Fruit fly (Drosophila melanogaster) whole organism, embryonic: ENCODE measurements around the gene Xe7.

Source experiments
- Abd-B ChIP-seq: fragments of 200-800 bp; sonication (Bioruptor generic); optimal IDR thresholded peaks from 2 replicates; lab custom pipeline; 2018; ENCODE audit warnings: missing biosample characterization, mild to moderate bottlenecking, missing genetic modification characterization, moderate library complexity
- CG10543 ChIP-seq: fragments of 200-800 bp; sonication (Bioruptor generic); optimal IDR thresholded peaks from 3 replicates; lab custom pipeline; 2017; ENCODE audit warnings: missing biosample characterization, mild to moderate bottlenecking, missing genetic modification characterization, moderate library complexity
- CG10565 ChIP-seq: fragments of 200-800 bp; sonication (Bioruptor generic); optimal IDR thresholded peaks from 3 replicates; lab custom pipeline; 2016; ENCODE audit warnings: missing biosample characterization, mild to moderate bottlenecking, missing genetic modification characterization
- CG10979 ChIP-seq: fragments of 200-800 bp; sonication (Bioruptor generic); optimal IDR thresholded peaks from 2 replicates; lab custom pipeline; 2018; ENCODE audit warnings: missing biosample characterization, mild to moderate bottlenecking, missing genetic modification characterization, moderate library complexity
- CG11398 ChIP-seq: fragments of 200-800 bp; sonication (Bioruptor generic); optimal IDR thresholded peaks from 2 replicates; lab custom pipeline; 2016; ENCODE audit warnings: missing biosample characterization, missing genetic modification characterization
- CG12071 ChIP-seq: fragments of 200-800 bp; sonication (Bioruptor generic); optimal IDR thresholded peaks from 3 replicates; lab custom pipeline; 2018; ENCODE audit warnings: missing biosample characterization, mild to moderate bottlenecking, missing genetic modification characterization
- CG12104 ChIP-seq: fragments of 200-800 bp; sonication (Bioruptor generic); optimal IDR thresholded peaks from 3 replicates; lab custom pipeline; 2016; ENCODE audit warnings: missing biosample characterization, missing genetic modification characterization
- CG13424 ChIP-seq: fragments of 200-800 bp; sonication (Bioruptor generic); optimal IDR thresholded peaks from 2 replicates; lab custom pipeline; 2019; ENCODE audit warnings: missing biosample characterization, mild to moderate bottlenecking, missing genetic modification characterization, moderate library complexity
- CG13775 ChIP-seq: fragments of 200-800 bp; sonication (Bioruptor generic); optimal IDR thresholded peaks from 3 replicates; lab custom pipeline; 2017; ENCODE audit warnings: missing biosample characterization, mild to moderate bottlenecking, missing genetic modification characterization
- CG14441 ChIP-seq: fragments of 200-800 bp; sonication (Bioruptor generic); IDR thresholded peaks from 2 replicates; pipeline ENCODE4 v1.3.6; 2022; ENCODE audit warnings: missing biosample characterization, missing genetic modification characterization
- CG15479 ChIP-seq: fragments of 200-800 bp; sonication (Bioruptor generic); optimal IDR thresholded peaks from 3 replicates; lab custom pipeline; 2019; ENCODE audit warnings: missing biosample characterization, mild to moderate bottlenecking, missing genetic modification characterization, moderate library complexity
- CG1603 ChIP-seq: fragments of 200-800 bp; sonication (Bioruptor generic); optimal IDR thresholded peaks from 2 replicates; lab custom pipeline; 2019; ENCODE audit warnings: missing biosample characterization, mild to moderate bottlenecking, missing genetic modification characterization, moderate library complexity
- CG17912 ChIP-seq: fragments of 200-800 bp; sonication (Bioruptor generic); optimal IDR thresholded peaks from 2 replicates; lab custom pipeline; 2018; ENCODE audit warnings: missing biosample characterization, mild to moderate bottlenecking, missing genetic modification characterization
- CG2129 ChIP-seq: fragments of 200-800 bp; sonication (Bioruptor generic); IDR thresholded peaks from 2 replicates; pipeline ENCODE4 v1.3.6; 2022; ENCODE audit warnings: missing biosample characterization, missing genetic modification characterization; ENCODE audit not compliant: partially characterized antibody
- CG2202 ChIP-seq: fragments of 200-800 bp; sonication (Bioruptor generic); optimal IDR thresholded peaks from 2 replicates; lab custom pipeline; 2018; ENCODE audit warnings: missing biosample characterization, mild to moderate bottlenecking, missing genetic modification characterization
- CG2712 ChIP-seq: fragments of 200-800 bp; optimal IDR thresholded peaks from 3 replicates; lab custom pipeline; 2019; ENCODE audit warnings: missing biosample characterization, mild to moderate bottlenecking, missing genetic modification characterization, moderate library complexity
- CG31365 ChIP-seq: fragments of 200-800 bp; sonication (Bioruptor generic); optimal IDR thresholded peaks from 2 replicates; lab custom pipeline; 2018; ENCODE audit warnings: missing biosample characterization, mild to moderate bottlenecking, missing genetic modification characterization
- CG33213 ChIP-seq: fragments of 200-800 bp; sonication (Bioruptor generic); optimal IDR thresholded peaks from 3 replicates; lab custom pipeline; 2016; ENCODE audit warnings: missing biosample characterization, missing genetic modification characterization
- CG3407 ChIP-seq: fragments of 200-800 bp; sonication (Bioruptor generic); optimal IDR thresholded peaks from 2 replicates; lab custom pipeline; 2018; ENCODE audit warnings: missing biosample characterization, mild to moderate bottlenecking, missing genetic modification characterization
- CG6791 ChIP-seq: fragments of 200-800 bp; sonication (Bioruptor generic); IDR thresholded peaks from 3 replicates; pipeline ENCODE4 v1.3.6; 2022; ENCODE audit warnings: missing biosample characterization, missing genetic modification characterization; ENCODE audit not compliant: partially characterized antibody
- CG7786 ChIP-seq: fragments of 200-800 bp; sonication (Bioruptor generic); optimal IDR thresholded peaks from 2 replicates; lab custom pipeline; 2016; ENCODE audit warnings: missing biosample characterization, missing genetic modification characterization
- CG7928 ChIP-seq: fragments of 200-800 bp; sonication (Bioruptor generic); optimal IDR thresholded peaks from 2 replicates; lab custom pipeline; 2017; ENCODE audit warnings: missing biosample characterization, mild to moderate bottlenecking, missing genetic modification characterization
- E2f2 ChIP-seq: fragments of 200-800 bp; sonication (Bioruptor generic); IDR thresholded peaks from 2 replicates; pipeline ENCODE4 v1.3.6; 2022; ENCODE audit warnings: missing biosample characterization, missing genetic modification characterization
- Ets97D ChIP-seq: fragments of 200-800 bp; sonication (Bioruptor generic); optimal IDR thresholded peaks from 3 replicates; lab custom pipeline; 2016; ENCODE audit warnings: missing biosample characterization, missing genetic modification characterization
- HLH3B ChIP-seq: fragments of 200-800 bp; sonication (Bioruptor generic); IDR thresholded peaks from 2 replicates; pipeline ENCODE4 v1.3.6; 2022; ENCODE audit warnings: missing biosample characterization, missing genetic modification characterization
- Hey ChIP-seq: fragments of 200-800 bp; sonication (Bioruptor generic); optimal IDR thresholded peaks from 3 replicates; lab custom pipeline; 2018; ENCODE audit warnings: missing biosample characterization, mild to moderate bottlenecking, missing genetic modification characterization
- Hr39 ChIP-seq: fragments of >200 bp; optimal IDR thresholded peaks from 2 replicates; lab custom pipeline; 2017
- Side ChIP-seq: fragments of 200-800 bp; sonication (Bioruptor generic); optimal IDR thresholded peaks from 2 replicates; lab custom pipeline; 2016; ENCODE audit warnings: missing biosample characterization, missing genetic modification characterization
- Sry-δ ChIP-seq: fragments of 200-800 bp; sonication (Bioruptor generic); optimal IDR thresholded peaks from 2 replicates; lab custom pipeline; 2016; ENCODE audit warnings: missing biosample characterization, missing genetic modification characterization
- chm ChIP-seq: fragments of 200-800 bp; sonication (Bioruptor generic); IDR thresholded peaks from 2 replicates; pipeline ENCODE4 v1.3.6; 2022; ENCODE audit warnings: missing biosample characterization, missing genetic modification characterization
- fd96Cb ChIP-seq: fragments of 200-800 bp; sonication (Bioruptor generic); optimal IDR thresholded peaks from 2 replicates; lab custom pipeline; 2018; ENCODE audit warnings: missing biosample characterization, mild to moderate bottlenecking, missing genetic modification characterization, moderate library complexity
- fru ChIP-seq: fragments of >200 bp; optimal IDR thresholded peaks from 2 replicates; lab custom pipeline; 2017
- hth ChIP-seq: fragments of >200 bp; optimal IDR thresholded peaks from 2 replicates; lab custom pipeline; 2017; ENCODE audit warnings: inconsistent platforms
- inv ChIP-seq: fragments of 200-800 bp; sonication (Bioruptor generic); IDR thresholded peaks from 2 replicates; pipeline ENCODE4 v1.3.6; 2022; ENCODE audit warnings: missing biosample characterization, missing genetic modification characterization; ENCODE audit not compliant: partially characterized antibody
- jumu ChIP-seq: fragments of 200-800 bp; sonication (Bioruptor generic); optimal IDR thresholded peaks from 3 replicates; lab custom pipeline; 2016; ENCODE audit warnings: missing biosample characterization, missing genetic modification characterization
- mam ChIP-seq: fragments of 200-800 bp; sonication (Bioruptor generic); optimal IDR thresholded peaks from 3 replicates; lab custom pipeline; 2016; ENCODE audit warnings: missing biosample characterization, missing genetic modification characterization
- mirr ChIP-seq: fragments of 200-800 bp; sonication (Bioruptor generic); optimal IDR thresholded peaks from 3 replicates; lab custom pipeline; 2018; ENCODE audit warnings: missing biosample characterization, mild to moderate bottlenecking, missing genetic modification characterization
- onecut ChIP-seq: fragments of 200-800 bp; sonication (Bioruptor generic); IDR thresholded peaks from 2 replicates; pipeline ENCODE4 v1.3.6; 2022; ENCODE audit warnings: missing biosample characterization, missing genetic modification characterization
- otp ChIP-seq: fragments of 200-800 bp; sonication (Bioruptor generic); IDR thresholded peaks from 3 replicates; pipeline ENCODE4, ENCODE4 v1.3.6; 2022; ENCODE audit warnings: missing biosample characterization, missing genetic modification characterization
- pho ChIP-seq: fragments of 200-800 bp; sonication (Bioruptor generic); optimal IDR thresholded peaks from 2 replicates; lab custom pipeline; 2016; ENCODE audit warnings: missing biosample characterization, missing genetic modification characterization
- pzg ChIP-seq: fragments of 200-800 bp; sonication (Bioruptor generic); optimal IDR thresholded peaks from 3 replicates; lab custom pipeline; 2018; ENCODE audit warnings: missing biosample characterization, mild to moderate bottlenecking, missing genetic modification characterization, moderate library complexity
- sc ChIP-seq, 3 experiments: fragments of >200 bp in 2 of 3; fragments of 200-800 bp in 1 of 3; sonication (Bioruptor generic) in 1 of 3; optimal IDR thresholded peaks; 2 replicates in 2 of 3; 3 replicates in 1 of 3; lab custom pipeline; 2017; ENCODE audit warnings: mild to moderate bottlenecking in 1 of 3, missing biosample characterization in 1 of 3, missing genetic modification characterization in 1 of 3, missing genetic modification reagents in 1 of 3
- sd ChIP-seq: fragments of 200-800 bp; sonication (Bioruptor generic); optimal IDR thresholded peaks from 3 replicates; lab custom pipeline; 2018; ENCODE audit warnings: missing biosample characterization, mild to moderate bottlenecking, missing genetic modification characterization, moderate library complexity
- seq ChIP-seq: fragments of 200-800 bp; sonication (Bioruptor generic); IDR thresholded peaks from 2 replicates; pipeline ENCODE4 v1.3.6; 2022; ENCODE audit warnings: missing biosample characterization, missing genetic modification characterization
- shn ChIP-seq: fragments of 200-800 bp; sonication (Bioruptor generic); optimal IDR thresholded peaks from 3 replicates; lab custom pipeline; 2016; ENCODE audit warnings: missing biosample characterization, missing genetic modification characterization
- slbo ChIP-seq: fragments of 200-800 bp; sonication (Bioruptor generic); IDR thresholded peaks from 2 replicates; pipeline ENCODE4 v1.3.6; 2022; ENCODE audit warnings: missing biosample characterization, missing genetic modification characterization
- slp2 ChIP-seq: fragments of 200-800 bp; sonication (Bioruptor generic); optimal IDR thresholded peaks from 2 replicates; lab custom pipeline; 2016; ENCODE audit warnings: missing biosample characterization, missing genetic modification characterization
- tgo ChIP-seq: fragments of 200-800 bp; sonication (Bioruptor generic); IDR thresholded peaks from 3 replicates; pipeline ENCODE4 v1.3.6; 2022; ENCODE audit warnings: missing biosample characterization, missing genetic modification characterization
- toy ChIP-seq: fragments of 200-800 bp; sonication (Bioruptor generic); IDR thresholded peaks from 2 replicates; pipeline ENCODE4 v1.3.6; 2022; ENCODE audit warnings: missing biosample characterization, missing genetic modification characterization
- vfl ChIP-seq: fragments of 200-800 bp; sonication (Bioruptor generic); optimal IDR thresholded peaks from 2 replicates; lab custom pipeline; 2016; ENCODE audit warnings: missing biosample characterization, missing genetic modification characterization

Xe7 gene

DNA sequence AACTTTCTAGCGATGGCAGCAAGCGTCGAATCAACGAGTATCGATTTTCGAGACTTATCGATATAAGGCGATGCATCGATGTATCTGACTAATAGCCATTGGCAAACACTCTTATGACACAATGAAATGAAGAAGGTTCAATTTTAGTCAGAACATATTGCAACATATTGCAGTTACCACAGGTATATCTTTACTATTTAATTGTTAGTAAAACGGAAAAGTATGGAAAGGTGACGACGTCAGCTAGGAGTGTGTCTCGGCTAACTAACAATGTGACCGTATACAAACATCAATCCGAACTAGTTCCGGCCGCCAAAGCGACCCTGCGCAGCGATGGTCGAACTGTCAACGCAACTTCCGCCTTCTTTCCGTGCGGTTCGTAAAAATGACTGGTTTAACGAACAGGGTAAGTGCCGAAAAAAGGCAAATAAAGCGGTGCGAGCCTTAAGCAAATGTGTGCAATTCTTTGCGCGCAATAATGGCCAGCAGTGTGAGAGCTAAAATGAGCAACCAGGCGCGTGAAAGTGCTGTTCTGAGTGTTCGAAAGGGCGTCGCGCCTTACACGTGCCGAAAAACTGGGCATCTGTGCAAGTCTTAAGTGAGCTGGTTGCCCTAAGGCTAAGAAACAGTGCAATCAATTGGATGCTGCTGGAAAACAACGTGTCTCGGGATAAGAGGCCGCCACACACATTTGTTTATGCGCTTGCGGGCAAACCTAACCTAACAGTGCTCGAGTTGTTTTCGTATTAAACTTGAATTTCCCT, 44.8 kb downstream of the Xe7 start, which contains the start of the genes Dph4, Spec2 and RpL13A (continued):
- TF ChIP-seq CG13775 (GFP tag; lab: Kevin White, UChicago), result peak; percentile 97
- TF ChIP-seq CG7786 (GFP tag; lab: Kevin White, UChicago), result peak; percentile 78
- peak; percentile 99 for TF ChIP-seq CG17912 (GFP tag; lab: Kevin White, UChicago)
- TF ChIP-seq CG12071 (GFP tag; lab: Kevin White, UChicago), result peak; percentile 95
- TF ChIP-seq Sry-δ (GFP tag; lab: Kevin White, UChicago), result peak; percentile 99
- TF ChIP-seq slbo (GFP tag; lab: Robert Waterston, UW), result no peak
- peak; percentile 98 for TF ChIP-seq CG10543 (GFP tag; lab: Kevin White, UChicago)
- TF ChIP-seq jumu (GFP tag; lab: Kevin White, UChicago), result peak; percentile 81
- TF ChIP-seq CG13424 (tag; lab: Kevin White, UChicago), result peak; percentile 72
- TF ChIP-seq CG7928 (GFP tag; lab: Kevin White, UChicago), result peak; percentile 76
- peak; percentile 100 for TF ChIP-seq Ets97D
- peak; percentile 98 for TF ChIP-seq CG33213 (GFP tag; lab: Kevin White, UChicago)
- TF ChIP-seq inv (GFP tag; lab: Robert Waterston, UW), result no peak
- TF ChIP-seq CG11398 (GFP tag; lab: Kevin White, UChicago), result peak; percentile 92
- TF ChIP-seq mam (GFP tag; lab: Kevin White, UChicago), result peak; percentile 84
- TF ChIP-seq pho, result peak; percentile 93
- TF ChIP-seq Side (GFP tag; lab: Kevin White, UChicago), result peak; percentile 96
- TF ChIP-seq seq (GFP tag; lab: Robert Waterston, UW), result no peak
- peak; percentile 82 for TF ChIP-seq CG15479
- no peak for TF ChIP-seq CG14441 (GFP tag; lab: Robert Waterston, UW)
- TF ChIP-seq Hey (tag; lab: Kevin White, UChicago), result peak; percentile 93
- peak; percentile 87 for TF ChIP-seq CG31365 (tag; lab: Kevin White, UChicago)
- TF ChIP-seq fru (lab: Kevin White, UChicago), result no peak
- TF ChIP-seq CG6791 (GFP tag; lab: Robert Waterston, UW), result no peak
- no peak for TF ChIP-seq CG2129 (GFP tag; lab: Robert Waterston, UW)
- no peak for TF ChIP-seq hth (lab: Kevin White, UChicago)
- TF ChIP-seq Hr39 (lab: Kevin White, UChicago), result no peak
- peak; percentile 79 for TF ChIP-seq CG10979 (tag; lab: Kevin White, UChicago)
- peak; percentile 88 for TF ChIP-seq slp2 (GFP tag; lab: Kevin White, UChicago)
- no peak for TF ChIP-seq HLH3B (GFP tag; lab: Robert Waterston, UW)
- peak; percentile 96 for TF ChIP-seq CG12104
- TF ChIP-seq chm (GFP tag; lab: Robert Waterston, UW), result no peak
- TF ChIP-seq otp (GFP tag; lab: Robert Waterston, UW), result no peak
- TF ChIP-seq toy, result no peak
- TF ChIP-seq sc (optimal IDR thresholded peaks at IDR 0.05; lab: Kevin White, UChicago), result no peak
- peak; percentile 86 for TF ChIP-seq sc (GFP tag; optimal IDR thresholded peaks at IDR 0.05; lab: Kevin White, UChicago)
- TF ChIP-seq sd (tag; lab: Kevin White, UChicago), result no peak
- TF ChIP-seq CG2202 (tag; lab: Kevin White, UChicago), result peak; percentile 83
- TF ChIP-seq Abd-B, result no peak
- peak; percentile 93 for TF ChIP-seq CG3407
- TF ChIP-seq E2f2 (GFP tag; lab: Robert Waterston, UW), result no peak
- TF ChIP-seq onecut (GFP tag; lab: Robert Waterston, UW), result peak; percentile 93
- TF ChIP-seq CG1603 (tag; lab: Kevin White, UChicago), result peak; percentile 96
- peak; percentile 98 for TF ChIP-seq pzg (GFP tag; lab: Kevin White, UChicago)
- TF ChIP-seq CG10565 (GFP tag; lab: Kevin White, UChicago), result peak; percentile 68
- peak; percentile 69 for TF ChIP-seq fd96Cb (tag; lab: Kevin White, UChicago)
- TF ChIP-seq shn (GFP tag; lab: Kevin White, UChicago), result peak; percentile 92
- TF ChIP-seq mirr, result peak; percentile 98
- peak; percentile 90 for TF ChIP-seq CG2712 (tag; lab: Kevin White, UChicago)
- peak; percentile 89 for TF ChIP-seq vfl (GFP tag; lab: Kevin White, UChicago)
- TF ChIP-seq tgo (GFP tag; lab: Robert Waterston, UW), result no peak
